Worm (Caenorhabditis elegans) whole organism, young adult: Measurements from ENCODE around the gene ttr-40.

ENCODE experiments used
- B0336.3 ChIP-seq: fragments of 200-800 bp; sonication (Bioruptor generic); IDR thresholded peaks from 2 replicates; pipeline ENCODE4 v1.3.6; 2022; ENCODE audit warnings: missing genetic modification characterization, missing compliant biosample characterization
- C17E4.6 ChIP-seq: fragments of 200-800 bp; sonication (Bioruptor generic); IDR thresholded peaks from 2 replicates; pipeline ENCODE4 v1.3.6; 2022; ENCODE audit warnings: missing genetic modification reagents, missing genetic modification characterization, missing compliant biosample characterization
- D2030.7 ChIP-seq: fragments of 200-800 bp; sonication (Bioruptor generic); IDR thresholded peaks from 2 replicates; pipeline ENCODE4 v1.3.6; 2022; ENCODE audit warnings: missing genetic modification reagents, missing genetic modification characterization, missing compliant biosample characterization
- F10E7.11 ChIP-seq: sonication (generic microtip); optimal IDR thresholded peaks from 2 replicates; lab custom pipeline; 2017; ENCODE audit warnings: mild to moderate bottlenecking, missing genetic modification characterization, moderate library complexity, missing compliant biosample characterization
- F37B4.10 ChIP-seq: fragments of 200-800 bp; sonication (Bioruptor generic); IDR thresholded peaks from 2 replicates; pipeline ENCODE4 v1.3.6; 2022; ENCODE audit warnings: missing genetic modification characterization, missing compliant biosample characterization
- F39B2.1 ChIP-seq: fragments of 200-800 bp; sonication (Bioruptor generic); IDR thresholded peaks from 2 replicates; pipeline ENCODE4 v1.3.6; 2022; ENCODE audit warnings: missing genetic modification reagents, missing genetic modification characterization, missing compliant biosample characterization
- F52B5.7 ChIP-seq: sonication (generic microtip); optimal IDR thresholded peaks from 2 replicates; lab custom pipeline; 2016; ENCODE audit warnings: mild to moderate bottlenecking, missing genetic modification characterization, missing compliant biosample characterization
- F55B11.4 ChIP-seq: sonication (generic microtip); optimal IDR thresholded peaks from 2 replicates; lab custom pipeline; 2016; ENCODE audit warnings: missing compliant biosample characterization, missing genetic modification characterization, borderline replicate concordance; ENCODE audit not compliant: insufficient read depth
- K12H6.12 ChIP-seq: fragments of 200-800 bp; sonication (Bioruptor generic); optimal IDR thresholded peaks from 2 replicates; lab custom pipeline; 2018; ENCODE audit warnings: mild to moderate bottlenecking, missing genetic modification characterization, missing compliant biosample characterization
- Y53F4B.3 ChIP-seq: fragments of 200-800 bp; sonication (Bioruptor generic); IDR thresholded peaks from 2 replicates; pipeline ENCODE4 v1.3.6; 2022; ENCODE audit warnings: missing genetic modification reagents, missing genetic modification characterization, missing compliant biosample characterization
- Y56A3A.18 ChIP-seq: fragments of 200-800 bp; sonication (Bioruptor generic); IDR thresholded peaks from 2 replicates; pipeline ENCODE4 v1.3.6; 2022; ENCODE audit warnings: missing genetic modification reagents, missing genetic modification characterization, missing compliant biosample characterization
- Y67H2A.10 ChIP-seq: fragments of 200-800 bp; sonication (Bioruptor generic); conservative IDR thresholded peaks from 2 replicates; pipeline ENCODE4 v1.3.6; 2022; ENCODE audit warnings: missing genetic modification reagents, missing genetic modification characterization, missing compliant biosample characterization
- Y79H2A.3 ChIP-seq: fragments of 200-800 bp; sonication (Bioruptor generic); conservative IDR thresholded peaks from 2 replicates; pipeline ENCODE4 v1.3.6; 2022; ENCODE audit warnings: missing genetic modification reagents, missing genetic modification characterization, missing compliant biosample characterization
- attf-6 ChIP-seq: fragments of 200-800 bp; sonication (Bioruptor generic); IDR thresholded peaks from 2 replicates; pipeline ENCODE4 v1.3.6; 2022; ENCODE audit warnings: missing genetic modification reagents, missing genetic modification characterization, missing compliant biosample characterization
- bed-1 ChIP-seq: fragments of 200-800 bp; sonication (Bioruptor generic); IDR thresholded peaks from 2 replicates; pipeline ENCODE4 v1.3.6; 2022; ENCODE audit warnings: missing genetic modification reagents, missing genetic modification characterization, missing compliant biosample characterization
- cebp-1 ChIP-seq, 2 experiments: fragments of 200-800 bp in 1 of 2; sonication (Bioruptor generic) in 1 of 2; sonication (generic microtip) in 1 of 2; IDR thresholded peaks in 1 of 2; optimal IDR thresholded peaks in 1 of 2; 2 replicates each; pipeline versions ENCODE4 v1.3.6 to Lab custom; 2017 to 2022; ENCODE audit warnings: missing compliant biosample characterization in 2 of 2, missing genetic modification characterization in 2 of 2, mild to moderate bottlenecking in 1 of 2, missing genetic modification reagents in 1 of 2, moderate library complexity in 1 of 2
- cebp-2 ChIP-seq: fragments of 200-800 bp; sonication (Bioruptor generic); IDR thresholded peaks from 2 replicates; pipeline ENCODE4 v1.3.6; 2022; ENCODE audit warnings: missing genetic modification characterization, missing compliant biosample characterization
- ceh-79 ChIP-seq: sonication (generic microtip); optimal IDR thresholded peaks from 2 replicates; lab custom pipeline; 2017; ENCODE audit warnings: mild to moderate bottlenecking, missing genetic modification characterization, missing compliant biosample characterization
- ceh-91 ChIP-seq: fragments of 200-800 bp; sonication (Bioruptor generic); IDR thresholded peaks from 2 replicates; pipeline ENCODE4 v1.3.6; 2022; ENCODE audit warnings: missing genetic modification reagents, missing genetic modification characterization, missing compliant biosample characterization
- chd-7 ChIP-seq: sonication (generic microtip); optimal IDR thresholded peaks from 2 replicates; lab custom pipeline; 2016; ENCODE audit warnings: mild to moderate bottlenecking, missing genetic modification characterization, moderate library complexity, missing compliant biosample characterization
- efl-1 ChIP-seq: fragments of 150-350 bp; optimal IDR thresholded peaks from 2 replicates; lab custom pipeline; 2014; ENCODE audit warnings: missing biosample characterization, missing genetic modification reagents, missing genetic modification characterization
- egl-44 ChIP-seq: fragments of 200-800 bp; sonication (Bioruptor generic); IDR thresholded peaks from 2 replicates; pipeline ENCODE4 v1.3.6; 2022; ENCODE audit warnings: missing genetic modification reagents, missing genetic modification characterization, missing compliant biosample characterization
- hlh-12 ChIP-seq: sonication (generic microtip); optimal IDR thresholded peaks from 2 replicates; lab custom pipeline; 2016; ENCODE audit warnings: missing genetic modification characterization, missing compliant biosample characterization
- hlh-26 ChIP-seq: fragments of 200-800 bp; sonication (Bioruptor generic); conservative IDR thresholded peaks from 2 replicates; pipeline ENCODE4 v1.3.6; 2022; ENCODE audit warnings: missing genetic modification reagents, missing genetic modification characterization, missing compliant biosample characterization
- hmg-1.2 ChIP-seq: fragments of 200-800 bp; sonication (Bioruptor generic); IDR thresholded peaks from 2 replicates; pipeline ENCODE4 v1.3.6; 2022; ENCODE audit warnings: missing genetic modification reagents, missing genetic modification characterization, missing compliant biosample characterization
- hsf-1 ChIP-seq: fragments of 200-800 bp; sonication (Bioruptor generic); IDR thresholded peaks from 2 replicates; pipeline ENCODE4 v1.3.6; 2022; ENCODE audit warnings: missing genetic modification reagents, missing genetic modification characterization, missing compliant biosample characterization
- lin-35 ChIP-seq, 3 experiments: fragments of 150-350 bp in 2 of 3; sonication (generic microtip) in 1 of 3; optimal IDR thresholded peaks; 2 replicates each; lab custom pipeline; 2014 to 2018; ENCODE audit warnings: missing biosample characterization in 3 of 3, missing genetic modification characterization in 3 of 3, missing genetic modification reagents in 3 of 3
- madf-3 ChIP-seq: fragments of 200-800 bp; sonication (Bioruptor generic); IDR thresholded peaks from 2 replicates; pipeline ENCODE4 v1.3.6; 2022; ENCODE audit warnings: missing genetic modification reagents, missing genetic modification characterization, missing compliant biosample characterization
- mcd-1 ChIP-seq: fragments of 200-800 bp; sonication (Bioruptor generic); IDR thresholded peaks from 2 replicates; pipeline ENCODE4 v1.3.6; 2022; ENCODE audit warnings: missing genetic modification reagents, missing genetic modification characterization, missing compliant biosample characterization
- mxl-1 ChIP-seq: sonication (generic microtip); optimal IDR thresholded peaks from 2 replicates; lab custom pipeline; 2016; ENCODE audit warnings: missing genetic modification characterization, missing compliant biosample characterization
- pbrm-1 ChIP-seq: fragments of 200-800 bp; sonication (Bioruptor generic); IDR thresholded peaks from 2 replicates; pipeline ENCODE4 v1.3.6; 2022; ENCODE audit warnings: missing genetic modification reagents, missing genetic modification characterization, missing compliant biosample characterization
- rcor-1 ChIP-seq: fragments of 200-800 bp; sonication (Bioruptor generic); IDR thresholded peaks from 2 replicates; pipeline ENCODE4 v1.3.6; 2022; ENCODE audit warnings: missing genetic modification reagents, missing genetic modification characterization, missing compliant biosample characterization
- sea-2 ChIP-seq: fragments of 200-800 bp; sonication (Bioruptor generic); IDR thresholded peaks from 2 replicates; pipeline ENCODE4 v1.3.6; 2022; ENCODE audit warnings: missing genetic modification characterization, missing compliant biosample characterization
- snpc-3.4 ChIP-seq: sonication (generic microtip); optimal IDR thresholded peaks from 2 replicates; lab custom pipeline; 2017; ENCODE audit warnings: missing genetic modification characterization, mild to moderate bottlenecking, missing compliant biosample characterization, antibody characterized with exemption, moderate library complexity, missing genotype, missing genetic modification reagents
- unc-130 ChIP-seq: sonication (generic microtip); optimal IDR thresholded peaks from 2 replicates; lab custom pipeline; 2016; ENCODE audit warnings: missing genetic modification reagents, missing genetic modification characterization, missing compliant biosample characterization
- ztf-28 ChIP-seq: fragments of 200-800 bp; sonication (Bioruptor generic); IDR thresholded peaks from 2 replicates; pipeline ENCODE4 v1.3.6; 2022; ENCODE audit warnings: missing genetic modification reagents, missing genetic modification characterization, missing compliant biosample characterization

The ttr-40 gene

DNA sequence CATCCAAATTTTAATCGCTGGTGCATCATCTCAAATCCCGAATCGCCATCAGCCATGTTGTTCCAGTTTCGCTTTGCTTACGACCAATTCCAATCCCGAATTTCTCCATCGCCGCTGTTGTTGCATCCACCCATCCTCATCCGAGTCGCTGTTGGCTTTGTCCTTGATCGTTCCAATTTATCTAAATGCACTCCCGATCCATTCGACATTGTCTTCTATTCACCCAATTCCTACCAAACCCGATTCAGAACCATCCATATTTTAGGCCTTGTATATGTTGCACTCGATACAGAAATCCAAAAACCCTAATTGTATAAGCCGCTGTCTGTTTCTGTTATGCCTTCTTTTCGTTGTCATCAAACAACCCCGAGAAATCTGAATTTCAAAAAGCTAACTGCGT, 15.0 kb downstream of the ttr-40 start (continued):
- peak; percentile 80 for TF ChIP-seq madf-3 (GFP tag; lab: Robert Waterston, UW)
- TF ChIP-seq unc-130 = no peak
- peak; percentile 70 for TF ChIP-seq cebp-1 (GFP tag; IDR thresholded peaks at IDR 0.05; lab: Robert Waterston, UW)
- TF ChIP-seq cebp-1 (tag; optimal IDR thresholded peaks at IDR 0.05; lab: Kevin White, UChicago) = peak; percentile 62
- TF ChIP-seq mxl-1 = peak; percentile 23
- TF ChIP-seq hlh-26 = no peak
- no peak for TF ChIP-seq F10E7.11 (tag; lab: Kevin White, UChicago)
- TF ChIP-seq C17E4.6 = peak; percentile 54; the same call in 1 of the 2 replicates
- TF ChIP-seq B0336.3 (GFP tag; lab: Robert Waterston, UW) = peak; percentile 52
- TF ChIP-seq Y53F4B.3 (GFP tag; lab: Robert Waterston, UW) = peak; percentile 36; the same call in 1 of the 2 replicates
- peak; percentile 59; the same call in 1 of the 2 replicates for TF ChIP-seq ceh-91
- TF ChIP-seq bed-1 (GFP tag; lab: Robert Waterston, UW) = 0 out of 2 replicates have a peak, but pooled peaks have one; percentile 23
- TF ChIP-seq F55B11.4 (tag; lab: Kevin White, UChicago) = no peak
- TF ChIP-seq mcd-1 = peak; percentile 49; the same call in 1 of the 2 replicates
- TF ChIP-seq Y79H2A.3 (GFP tag; lab: Robert Waterston, UW) = peak; percentile 92
- peak; percentile 26; the same call in 1 of the 2 replicates for TF ChIP-seq D2030.7
- TF ChIP-seq F52B5.7 = no peak
- TF ChIP-seq ceh-79 = peak; percentile 52
- 0 out of 2 replicates have a peak, but pooled peaks have one; percentile 42 for TF ChIP-seq attf-6 (GFP tag; lab: Robert Waterston, UW)
- TF ChIP-seq hlh-12 (tag; lab: Kevin White, UChicago) = no peak
- TF ChIP-seq efl-1 (GFP tag; lab: Kevin White, UChicago) = no peak
- TF ChIP-seq Y67H2A.10 (GFP tag; lab: Robert Waterston, UW) = 0 out of 2 replicates have a peak, but pooled peaks have one; percentile 24
- peak in 1 of 3 experiments; percentile 49 for TF ChIP-seq lin-35 (GFP tag; optimal IDR thresholded peaks at IDR 0.05; lab: Kevin White, UChicago)
- TF ChIP-seq chd-7 = peak; percentile 49
- TF ChIP-seq pbrm-1 = peak; percentile 80
- TF ChIP-seq K12H6.12 = peak; percentile 8
- TF ChIP-seq ztf-28 (GFP tag; lab: Robert Waterston, UW) = peak; percentile 28; the same call in 1 of the 2 replicates
- peak; percentile 97 for TF ChIP-seq cebp-2 (GFP tag; lab: Robert Waterston, UW)
- no peak for TF ChIP-seq snpc-3.4
- peak; percentile 62 for TF ChIP-seq hmg-1.2 (GFP tag; lab: Robert Waterston, UW)
- TF ChIP-seq F39B2.1 (GFP tag; lab: Robert Waterston, UW) = peak; percentile 50; the same call in 1 of the 2 replicates

ce11 chrV:9339292-9339691, 16.0 kb downstream of the ttr-40 start:
- TF ChIP-seq Y56A3A.18 (GFP tag; lab: Robert Waterston, UW) (peak; percentile 42; the same call in 1 of the 2 replicates), Y79H2A.3 (GFP tag; lab: Robert Waterston, UW) (0 out of 2 replicates have a peak, but pooled peaks have one; percentile 36), mcd-1 (0 out of 2 replicates have a peak, but pooled peaks have one; percentile 8), rcor-1 (GFP tag; lab: Robert Waterston, UW) (peak; percentile 31; the same call in 1 of the 2 replicates), hsf-1 (peak; percentile 54; the same call in 1 of the 2 replicates), sea-2 (GFP tag; lab: Robert Waterston, UW) (0 out of 2 replicates have a peak, but pooled peaks have one; percentile 64), egl-44 (GFP tag; lab: Robert Waterston, UW) (peak; percentile 24; the same call in 1 of the 2 replicates), F37B4.10 (peak; percentile 89; the same call in 1 of the 2 replicates), pbrm-1 (0 out of 2 replicates have a peak, but pooled peaks have one; percentile 46), hmg-1.2 (GFP tag; lab: Robert Waterston, UW) (peak; percentile 23; the same call in 1 of the 2 replicates)
